Fruit fly (Drosophila melanogaster) whole organism, embryonic: ENCODE results near the gene CG17652.

Source experiments
- Atf3 ChIP-seq: fragments of 200-800 bp; sonication (Bioruptor generic); optimal IDR thresholded peaks from 3 replicates; lab custom pipeline; 2016; ENCODE audit warnings: missing biosample characterization, missing genetic modification characterization
- CG11723 ChIP-seq: fragments of 200-800 bp; sonication (Bioruptor generic); optimal IDR thresholded peaks from 2 replicates; lab custom pipeline; 2017; ENCODE audit warnings: missing biosample characterization, mild to moderate bottlenecking, missing genetic modification characterization
- CG12942 ChIP-seq: fragments of 200-800 bp; sonication (Bioruptor generic); optimal IDR thresholded peaks from 3 replicates; lab custom pipeline; 2016; ENCODE audit warnings: missing biosample characterization, missing genetic modification characterization
- CG13287 ChIP-seq: fragments of 200-800 bp; sonication (Bioruptor generic); IDR thresholded peaks from 2 replicates; pipeline ENCODE4 v1.3.6; 2022; ENCODE audit warnings: missing biosample characterization, missing genetic modification characterization; ENCODE audit not compliant: partially characterized antibody
- CG13624 ChIP-seq: fragments of 200-800 bp; sonication (Bioruptor generic); optimal IDR thresholded peaks from 2 replicates; lab custom pipeline; 2016; ENCODE audit warnings: missing biosample characterization, missing genetic modification characterization
- CG17361 ChIP-seq: fragments of 200-800 bp; sonication (Bioruptor generic); IDR thresholded peaks from 3 replicates; pipeline ENCODE4 v1.3.6; 2022; ENCODE audit warnings: missing biosample characterization, missing genetic modification characterization
- CG17612 ChIP-seq: fragments of 200-800 bp; sonication (Bioruptor generic); IDR thresholded peaks from 2 replicates; pipeline ENCODE4 v1.3.6; 2022; ENCODE audit warnings: missing biosample characterization, missing genetic modification characterization
- CG17829 ChIP-seq: fragments of 200-800 bp; optimal IDR thresholded peaks from 2 replicates; lab custom pipeline; 2019; ENCODE audit warnings: missing biosample characterization, mild to moderate bottlenecking, missing genetic modification characterization, moderate library complexity
- CG1792 ChIP-seq: fragments of 200-800 bp; sonication (Bioruptor generic); optimal IDR thresholded peaks from 2 replicates; lab custom pipeline; 2016; ENCODE audit warnings: missing biosample characterization, missing genetic modification characterization
- CG2202 ChIP-seq: fragments of 200-800 bp; sonication (Bioruptor generic); optimal IDR thresholded peaks from 2 replicates; lab custom pipeline; 2018; ENCODE audit warnings: missing biosample characterization, mild to moderate bottlenecking, missing genetic modification characterization
- CG2875 ChIP-seq: fragments of 200-800 bp; sonication (Bioruptor generic); optimal IDR thresholded peaks from 2 replicates; lab custom pipeline; 2017; ENCODE audit warnings: missing biosample characterization, mild to moderate bottlenecking, missing genetic modification characterization, missing genetic modification reagents
- CG30403 ChIP-seq: fragments of 200-800 bp; sonication (Bioruptor generic); optimal IDR thresholded peaks from 3 replicates; lab custom pipeline; 2016; ENCODE audit warnings: missing biosample characterization, missing genetic modification characterization
- CG31388 ChIP-seq: fragments of 200-800 bp; sonication (Bioruptor generic); optimal IDR thresholded peaks from 2 replicates; lab custom pipeline; 2016; ENCODE audit warnings: missing biosample characterization, missing genetic modification characterization
- CG33557 ChIP-seq: fragments of 200-800 bp; sonication (Bioruptor generic); optimal IDR thresholded peaks from 2 replicates; lab custom pipeline; 2019; ENCODE audit warnings: missing biosample characterization, mild to moderate bottlenecking, missing genetic modification characterization, moderate library complexity
- CG3726 ChIP-seq: fragments of 200-800 bp; sonication (Bioruptor generic); IDR thresholded peaks from 3 replicates; pipeline ENCODE4, ENCODE4 v1.3.6; 2022; ENCODE audit warnings: missing biosample characterization, missing genetic modification characterization
- CG3995 ChIP-seq: fragments of 200-800 bp; sonication (Bioruptor generic); optimal IDR thresholded peaks from 3 replicates; lab custom pipeline; 2016; ENCODE audit warnings: missing biosample characterization, missing genetic modification characterization
- CG42726 ChIP-seq: fragments of 200-800 bp; sonication (Bioruptor generic); IDR thresholded peaks from 2 replicates; pipeline ENCODE4 v1.3.6; 2022; ENCODE audit warnings: missing biosample characterization, missing genetic modification characterization; ENCODE audit not compliant: partially characterized antibody
- CG4328 ChIP-seq: fragments of 200-800 bp; sonication (Bioruptor generic); optimal IDR thresholded peaks from 3 replicates; lab custom pipeline; 2017; ENCODE audit warnings: missing biosample characterization, missing genetic modification reagents, missing genetic modification characterization
- CG43689 ChIP-seq: fragments of 200-800 bp; sonication (Bioruptor generic); IDR thresholded peaks from 2 replicates; pipeline ENCODE4 v1.3.6; 2022; ENCODE audit warnings: missing biosample characterization, missing genetic modification characterization
- CG4707 ChIP-seq: fragments of 200-800 bp; sonication (Bioruptor generic); optimal IDR thresholded peaks from 2 replicates; lab custom pipeline; 2018; ENCODE audit warnings: missing biosample characterization, mild to moderate bottlenecking, missing genetic modification characterization, moderate library complexity
- CG5953 ChIP-seq: fragments of 200-800 bp; sonication (Bioruptor generic); IDR thresholded peaks from 2 replicates; pipeline ENCODE4 v1.3.6; 2022; ENCODE audit warnings: missing biosample characterization, missing genetic modification characterization
- CG6683 ChIP-seq: fragments of 200-800 bp; sonication (Bioruptor generic); optimal IDR thresholded peaks from 2 replicates; lab custom pipeline; 2017; ENCODE audit warnings: missing biosample characterization, mild to moderate bottlenecking, missing genetic modification characterization, missing genetic modification reagents
- CG7271 ChIP-seq: fragments of 200-800 bp; sonication (Bioruptor generic); optimal IDR thresholded peaks from 2 replicates; lab custom pipeline; 2018; ENCODE audit warnings: missing biosample characterization, mild to moderate bottlenecking, missing genetic modification characterization, moderate library complexity
- CG9876 ChIP-seq: fragments of 200-800 bp; sonication (Bioruptor generic); optimal IDR thresholded peaks from 2 replicates; lab custom pipeline; 2016; ENCODE audit warnings: missing biosample characterization, missing genetic modification characterization
- CHES-1-like ChIP-seq: fragments of 200-800 bp; sonication (Bioruptor generic); optimal IDR thresholded peaks from 2 replicates; lab custom pipeline; 2016; ENCODE audit warnings: missing biosample characterization, missing genetic modification characterization
- Dip3 ChIP-seq: fragments of 200-800 bp; sonication (Bioruptor generic); optimal IDR thresholded peaks from 3 replicates; lab custom pipeline; 2016; ENCODE audit warnings: missing biosample characterization, missing genetic modification characterization
- E2f1 ChIP-seq: fragments of 200-800 bp; sonication (Bioruptor generic); IDR thresholded peaks from 2 replicates; pipeline ENCODE4 v1.3.6; 2022; ENCODE audit warnings: missing biosample characterization, missing genetic modification characterization
- Fer2 ChIP-seq: fragments of 200-800 bp; sonication (Bioruptor generic); optimal IDR thresholded peaks from 2 replicates; lab custom pipeline; 2018; ENCODE audit warnings: missing biosample characterization, mild to moderate bottlenecking, missing genetic modification characterization, moderate library complexity
- Fer3 ChIP-seq: fragments of 200-800 bp; sonication (Bioruptor generic); optimal IDR thresholded peaks from 2 replicates; lab custom pipeline; 2018; ENCODE audit warnings: missing biosample characterization, mild to moderate bottlenecking, missing genetic modification characterization, moderate library complexity
- Hr51 ChIP-seq, 2 experiments: fragments of 200-800 bp; sonication (Bioruptor generic); optimal IDR thresholded peaks; 2 replicates in 1 of 2; 3 replicates in 1 of 2; lab custom pipeline; 2016 to 2018; ENCODE audit warnings: missing biosample characterization in 2 of 2, missing genetic modification characterization in 2 of 2, mild to moderate bottlenecking in 1 of 2, moderate library complexity in 1 of 2
- NFAT ChIP-seq: fragments of 200-800 bp; sonication (Bioruptor generic); IDR thresholded peaks from 2 replicates; pipeline ENCODE4 v1.3.6; 2022; ENCODE audit warnings: missing biosample characterization, missing genetic modification characterization
- Sox100B ChIP-seq: fragments of 200-800 bp; sonication (Bioruptor generic); optimal IDR thresholded peaks from 3 replicates; lab custom pipeline; 2018; ENCODE audit warnings: missing biosample characterization, mild to moderate bottlenecking, missing genetic modification characterization
- ara ChIP-seq: fragments of 200-800 bp; sonication (Bioruptor generic); IDR thresholded peaks from 2 replicates; pipeline ENCODE4 v1.3.6; 2022; ENCODE audit warnings: missing biosample characterization, missing genetic modification characterization
- cato ChIP-seq: fragments of 200-800 bp; sonication (Bioruptor generic); optimal IDR thresholded peaks from 2 replicates; lab custom pipeline; 2016; ENCODE audit warnings: missing biosample characterization, missing genetic modification characterization, borderline replicate concordance
- ci ChIP-seq: fragments of 200-800 bp; sonication (Bioruptor generic); IDR thresholded peaks from 3 replicates; pipeline ENCODE4 v1.3.6; 2022; ENCODE audit warnings: missing biosample characterization, missing genetic modification characterization
- da ChIP-seq: fragments of 200-800 bp; sonication (Bioruptor generic); optimal IDR thresholded peaks from 2 replicates; lab custom pipeline; 2016; ENCODE audit warnings: missing biosample characterization, missing genetic modification characterization
- dm ChIP-seq: fragments of 200-800 bp; sonication (Bioruptor generic); optimal IDR thresholded peaks from 3 replicates; lab custom pipeline; 2016; ENCODE audit warnings: missing biosample characterization, missing genetic modification characterization
- gro ChIP-seq: fragments of 200-800 bp; sonication (Bioruptor generic); optimal IDR thresholded peaks from 2 replicates; lab custom pipeline; 2016; ENCODE audit warnings: missing biosample characterization, missing genetic modification characterization
- inv ChIP-seq: fragments of 200-800 bp; sonication (Bioruptor generic); IDR thresholded peaks from 2 replicates; pipeline ENCODE4 v1.3.6; 2022; ENCODE audit warnings: missing biosample characterization, missing genetic modification characterization; ENCODE audit not compliant: partially characterized antibody
- p53 ChIP-seq: fragments of 200-800 bp; sonication (Bioruptor generic); optimal IDR thresholded peaks from 2 replicates; lab custom pipeline; 2016; ENCODE audit warnings: missing biosample characterization, missing genetic modification characterization
- peb ChIP-seq: fragments of 200-800 bp; sonication (Bioruptor generic); IDR thresholded peaks from 2 replicates; pipeline ENCODE4 v1.3.6; 2022; ENCODE audit warnings: missing biosample characterization, missing genetic modification characterization
- phol ChIP-seq: fragments of 200-800 bp; sonication (Bioruptor generic); optimal IDR thresholded peaks from 3 replicates; lab custom pipeline; 2018; ENCODE audit warnings: missing biosample characterization, mild to moderate bottlenecking, missing genetic modification characterization, moderate library complexity
- sens ChIP-seq: fragments of 200-800 bp; sonication (Bioruptor generic); peaks from one replicate; lab custom pipeline; 2016; ENCODE audit warnings: missing biosample characterization, missing genetic modification characterization
- sim ChIP-seq: fragments of 200-800 bp; sonication (Bioruptor generic); IDR thresholded peaks from 2 replicates; pipeline ENCODE4 v1.3.6; 2022; ENCODE audit warnings: missing biosample characterization, missing genetic modification characterization
- sisA ChIP-seq: fragments of 200-800 bp; sonication (Bioruptor generic); IDR thresholded peaks from 2 replicates; pipeline ENCODE4 v1.3.6; 2022; ENCODE audit warnings: missing biosample characterization, missing genetic modification characterization
- vnd ChIP-seq: fragments of 200-800 bp; sonication (Bioruptor generic); IDR thresholded peaks from 3 replicates; pipeline ENCODE4 v1.3.6; 2022; ENCODE audit warnings: missing biosample characterization, missing genetic modification characterization; ENCODE audit not compliant: partially characterized antibody
- wdn ChIP-seq: fragments of 200-800 bp; sonication (Bioruptor generic); IDR thresholded peaks from 2 replicates; pipeline ENCODE4 v1.3.6; 2022; ENCODE audit warnings: missing biosample characterization, missing genetic modification characterization
- yki ChIP-seq: fragments of >200 bp; optimal IDR thresholded peaks from 3 replicates; lab custom pipeline; 2018
- z ChIP-seq: fragments of 200-800 bp; sonication (Bioruptor generic); IDR thresholded peaks from 3 replicates; pipeline ENCODE4 v1.3.6; 2022; ENCODE audit warnings: missing biosample characterization, missing genetic modification characterization
- zen ChIP-seq: fragments of 200-800 bp; sonication (Bioruptor generic); optimal IDR thresholded peaks from 3 replicates; lab custom pipeline; 2018; ENCODE audit warnings: missing biosample characterization, mild to moderate bottlenecking, missing genetic modification characterization, moderate library complexity

The CG17652 gene

dm6 chr2L:1723135-1723936 lies 8.8 kb downstream of the CG17652 start (continued):
- no peak for TF ChIP-seq gro (GFP tag; lab: Kevin White, UChicago)
- peak; percentile 66; the same call in 2 of the 3 replicates for TF ChIP-seq ci
- no peak for TF ChIP-seq CG1792 (GFP tag; lab: Kevin White, UChicago)
- TF ChIP-seq vnd: no peak
- TF ChIP-seq CG6683 (GFP tag; lab: Kevin White, UChicago): no peak
- no peak for TF ChIP-seq NFAT (GFP tag; lab: Robert Waterston, UW)
- TF ChIP-seq CG33557: no peak
- no peak for TF ChIP-seq Atf3
- 0 out of 2 replicates have a peak, but pooled peaks have one; percentile 32 for TF ChIP-seq ara (GFP tag; lab: Robert Waterston, UW)
- no peak for TF ChIP-seq CHES-1-like (GFP tag; lab: Kevin White, UChicago)
- TF ChIP-seq CG4707 (GFP tag; lab: Kevin White, UChicago): no peak
- TF ChIP-seq sens: no peak
- TF ChIP-seq CG2875 (GFP tag; lab: Kevin White, UChicago): peak; percentile 10
- TF ChIP-seq CG13287 (GFP tag; lab: Robert Waterston, UW): no peak
- no peak for TF ChIP-seq CG5953 (GFP tag; lab: Robert Waterston, UW)
- no peak for TF ChIP-seq CG3726 (GFP tag; lab: Robert Waterston, UW)
- no peak for TF ChIP-seq phol (tag; lab: Kevin White, UChicago)
- peak; percentile 55 for TF ChIP-seq CG13624 (GFP tag; lab: Kevin White, UChicago)
- no peak for TF ChIP-seq CG11723
- no peak for TF ChIP-seq p53 (GFP tag; lab: Kevin White, UChicago)
- TF ChIP-seq cato (GFP tag; lab: Kevin White, UChicago): peak; percentile 9
- no peak; the same call in 2 of the 3 replicates for TF ChIP-seq CG17361 (GFP tag; lab: Robert Waterston, UW)
- no peak for TF ChIP-seq peb
- no peak for TF ChIP-seq yki (lab: Kevin White, UChicago)
- TF ChIP-seq wdn (GFP tag; lab: Robert Waterston, UW): no peak
- no peak for TF ChIP-seq Fer2
- TF ChIP-seq CG9876 (GFP tag; lab: Kevin White, UChicago): no peak
- TF ChIP-seq CG2202 (tag; lab: Kevin White, UChicago): peak; percentile 30
- TF ChIP-seq Dip3 (GFP tag; lab: Kevin White, UChicago): no peak
- peak; percentile 6 for TF ChIP-seq dm (GFP tag; lab: Kevin White, UChicago)
- TF ChIP-seq CG43689: no peak
- 0 out of 3 replicates have a peak, but pooled peaks have one; percentile 4 for TF ChIP-seq z (GFP tag; lab: Robert Waterston, UW)
- TF ChIP-seq CG12942 (GFP tag; lab: Kevin White, UChicago): no peak
- TF ChIP-seq CG17612 (GFP tag; lab: Robert Waterston, UW): no peak
- TF ChIP-seq CG7271 (tag; lab: Kevin White, UChicago): no peak
- peak; percentile 11 for TF ChIP-seq Fer3 (tag; lab: Kevin White, UChicago)
- TF ChIP-seq CG3995 (GFP tag; lab: Kevin White, UChicago): no peak
- no peak for TF ChIP-seq sisA (GFP tag; lab: Robert Waterston, UW)
- no peak for TF ChIP-seq CG42726 (GFP tag; lab: Robert Waterston, UW)
- peak in 1 of 2 experiments; percentile 33 for TF ChIP-seq Hr51 (GFP tag; optimal IDR thresholded peaks at IDR 0.05; lab: Kevin White, UChicago)
- no peak for TF ChIP-seq E2f1 (GFP tag; lab: Robert Waterston, UW)
- TF ChIP-seq CG31388 (GFP tag; lab: Kevin White, UChicago): no peak
- TF ChIP-seq da (GFP tag; lab: Kevin White, UChicago): no peak
- TF ChIP-seq CG30403 (GFP tag; lab: Kevin White, UChicago): no peak
- TF ChIP-seq CG17829 (tag; lab: Kevin White, UChicago): peak; percentile 32
- TF ChIP-seq zen (tag; lab: Kevin White, UChicago): peak; percentile 21
- no peak for TF ChIP-seq inv (GFP tag; lab: Robert Waterston, UW)
- TF ChIP-seq CG4328 (GFP tag; lab: Kevin White, UChicago): peak; percentile 23
- TF ChIP-seq sim (GFP tag; lab: Robert Waterston, UW): no peak
- TF ChIP-seq Sox100B (GFP tag; lab: Kevin White, UChicago): peak; percentile 28
